Fruit fly (Drosophila melanogaster) whole organism, embryonic: ENCODE measurements around the gene CG10581.
A peak's percentile ranks its signal among the peaks of the same experiment; 100 is the strongest.

Experiments used
- ATbp ChIP-seq: fragments of 200-800 bp; sonication (Bioruptor generic); optimal IDR thresholded peaks from 2 replicates; lab custom pipeline; 2017; ENCODE audit warnings: missing biosample characterization, mild to moderate bottlenecking, missing genetic modification characterization, missing genetic modification reagents
- Adf1 ChIP-seq: fragments of 200-800 bp; sonication (Bioruptor generic); IDR thresholded peaks from 2 replicates; pipeline ENCODE4 v1.3.6; 2022; ENCODE audit warnings: missing biosample characterization, missing genetic modification characterization
- Awh ChIP-seq: fragments of 200-800 bp; sonication (Bioruptor generic); IDR thresholded peaks from 2 replicates; pipeline ENCODE4, ENCODE4 v1.3.6; 2022; ENCODE audit warnings: missing biosample characterization, missing genetic modification characterization
- CG11504 ChIP-seq: fragments of 200-800 bp; sonication (Bioruptor generic); optimal IDR thresholded peaks from 3 replicates; lab custom pipeline; 2019; ENCODE audit warnings: missing biosample characterization, mild to moderate bottlenecking, missing genetic modification characterization, moderate library complexity
- CG13123 ChIP-seq: fragments of 200-800 bp; sonication (Bioruptor generic); optimal IDR thresholded peaks from 2 replicates; lab custom pipeline; 2016; ENCODE audit warnings: missing biosample characterization, missing genetic modification characterization
- CG13894 ChIP-seq: fragments of 200-800 bp; sonication (Bioruptor generic); optimal IDR thresholded peaks from 3 replicates; lab custom pipeline; 2018; ENCODE audit warnings: missing biosample characterization, mild to moderate bottlenecking, missing genetic modification characterization, moderate library complexity
- CG14014 ChIP-seq: fragments of 200-800 bp; sonication (Bioruptor generic); IDR thresholded peaks from 2 replicates; pipeline ENCODE4 v1.3.6; 2022; ENCODE audit warnings: missing biosample characterization, missing genetic modification characterization
- CG15269 ChIP-seq: fragments of 200-800 bp; sonication (Bioruptor generic); optimal IDR thresholded peaks from 2 replicates; lab custom pipeline; 2018; ENCODE audit warnings: missing biosample characterization, mild to moderate bottlenecking, missing genetic modification characterization, moderate library complexity
- CG17802 ChIP-seq: fragments of 200-800 bp; sonication (Bioruptor generic); optimal IDR thresholded peaks from 2 replicates; lab custom pipeline; 2018; ENCODE audit warnings: missing biosample characterization, mild to moderate bottlenecking, missing genetic modification characterization, moderate library complexity
- CG18599 ChIP-seq: fragments of 200-800 bp; sonication (Bioruptor generic); optimal IDR thresholded peaks from 3 replicates; lab custom pipeline; 2017; ENCODE audit warnings: missing biosample characterization, missing genetic modification characterization, mild to moderate bottlenecking, moderate library complexity, missing genetic modification reagents
- CG3995 ChIP-seq: fragments of 200-800 bp; sonication (Bioruptor generic); optimal IDR thresholded peaks from 3 replicates; lab custom pipeline; 2016; ENCODE audit warnings: missing biosample characterization, missing genetic modification characterization
- CG4360 ChIP-seq: fragments of 200-800 bp; sonication (Bioruptor generic); IDR thresholded peaks from 2 replicates; pipeline ENCODE4 v1.3.6; 2022; ENCODE audit warnings: missing biosample characterization, missing genetic modification characterization
- CG6175 ChIP-seq: fragments of 200-800 bp; sonication (Bioruptor generic); IDR thresholded peaks from 3 replicates; pipeline ENCODE4 v1.3.6; 2022; ENCODE audit warnings: missing biosample characterization, missing genetic modification characterization
- CG6854 ChIP-seq: fragments of 200-800 bp; sonication (Bioruptor generic); optimal IDR thresholded peaks from 3 replicates; lab custom pipeline; 2017; ENCODE audit warnings: missing biosample characterization, mild to moderate bottlenecking, missing genetic modification characterization
- CG8388 ChIP-seq: fragments of 200-800 bp; sonication (Bioruptor generic); optimal IDR thresholded peaks from 2 replicates; lab custom pipeline; 2019; ENCODE audit warnings: missing biosample characterization, mild to moderate bottlenecking, missing genetic modification characterization, moderate library complexity
- CG8478 ChIP-seq: fragments of >200 bp; optimal IDR thresholded peaks from 2 replicates; lab custom pipeline; 2018
- CTCF ChIP-seq: fragments of 200-800 bp; sonication (Bioruptor generic); optimal IDR thresholded peaks from 2 replicates; lab custom pipeline; 2017; ENCODE audit warnings: missing biosample characterization, mild to moderate bottlenecking, missing genetic modification characterization, moderate library complexity
- Camta ChIP-seq: fragments of 200-800 bp; sonication (Bioruptor generic); optimal IDR thresholded peaks from 2 replicates; lab custom pipeline; 2016; ENCODE audit warnings: missing biosample characterization, missing genetic modification characterization
- Dp ChIP-seq: fragments of 200-800 bp; sonication (Bioruptor generic); optimal IDR thresholded peaks from 2 replicates; lab custom pipeline; 2018; ENCODE audit warnings: missing biosample characterization, mild to moderate bottlenecking, missing genetic modification characterization, moderate library complexity
- Ets97D ChIP-seq: fragments of 200-800 bp; sonication (Bioruptor generic); optimal IDR thresholded peaks from 3 replicates; lab custom pipeline; 2016; ENCODE audit warnings: missing biosample characterization, missing genetic modification characterization
- Fer1 ChIP-seq: fragments of 200-800 bp; sonication (Bioruptor generic); optimal IDR thresholded peaks from 2 replicates; lab custom pipeline; 2017; ENCODE audit warnings: missing biosample characterization, mild to moderate bottlenecking, missing genetic modification characterization
- HLH54F ChIP-seq: fragments of 200-800 bp; sonication (Bioruptor generic); optimal IDR thresholded peaks from 3 replicates; lab custom pipeline; 2016; ENCODE audit warnings: missing biosample characterization, missing genetic modification characterization
- Hr78 ChIP-seq, 2 experiments: fragments of 200-800 bp in 1 of 2; fragments of >200 bp in 1 of 2; sonication (Bioruptor generic) in 1 of 2; optimal IDR thresholded peaks; 2 replicates each; lab custom pipeline; 2017 to 2019; ENCODE audit warnings: missing biosample characterization in 2 of 2, missing genetic modification characterization in 2 of 2, mild to moderate bottlenecking in 1 of 2, moderate library complexity in 1 of 2
- MBD-R2 ChIP-seq: fragments of 200-800 bp; sonication (Bioruptor generic); IDR thresholded peaks from 2 replicates; pipeline ENCODE4 v1.3.6; 2022; ENCODE audit warnings: missing biosample characterization, missing genetic modification characterization
- Med ChIP-seq: fragments of 200-800 bp; sonication (Bioruptor generic); peaks from one replicate; lab custom pipeline; 2016; ENCODE audit warnings: missing biosample characterization, missing genetic modification characterization, mild to moderate bottlenecking, inconsistent platforms, moderate library complexity
- Nf-YC ChIP-seq: fragments of 200-800 bp; optimal IDR thresholded peaks from 3 replicates; lab custom pipeline; 2019; ENCODE audit warnings: missing biosample characterization, mild to moderate bottlenecking, missing genetic modification characterization, moderate library complexity
- PHDP ChIP-seq: fragments of 200-800 bp; sonication (Bioruptor generic); optimal IDR thresholded peaks from 3 replicates; lab custom pipeline; 2018; ENCODE audit warnings: missing biosample characterization, mild to moderate bottlenecking, missing genetic modification characterization, moderate library complexity
- Poxn ChIP-seq: fragments of 200-800 bp; sonication (Bioruptor generic); IDR thresholded peaks from 2 replicates; pipeline ENCODE4 v1.3.6; 2022; ENCODE audit warnings: missing biosample characterization, missing genetic modification characterization
- Rfx ChIP-seq: fragments of 200-800 bp; sonication (Bioruptor generic); IDR thresholded peaks from 2 replicates; pipeline ENCODE4 v1.3.6; 2022; ENCODE audit warnings: missing biosample characterization, missing genetic modification characterization
- Sin3A ChIP-seq: fragments of >200 bp; optimal IDR thresholded peaks from 2 replicates; lab custom pipeline; 2018
- Sox100B ChIP-seq: fragments of 200-800 bp; sonication (Bioruptor generic); optimal IDR thresholded peaks from 3 replicates; lab custom pipeline; 2018; ENCODE audit warnings: missing biosample characterization, mild to moderate bottlenecking, missing genetic modification characterization
- Trl ChIP-seq, 3 experiments: fragments of >200 bp in 2 of 3; fragments of 200-800 bp in 1 of 3; sonication (Bioruptor generic) in 1 of 3; optimal IDR thresholded peaks; 2 replicates in 1 of 3; 3 replicates in 2 of 3; lab custom pipeline; 2016 to 2017; ENCODE audit warnings: missing biosample characterization in 1 of 3, missing genetic modification characterization in 1 of 3
- Xrp1 ChIP-seq: fragments of 200-800 bp; sonication (Bioruptor generic); IDR thresholded peaks from 2 replicates; pipeline ENCODE4 v1.3.6; 2022; ENCODE audit warnings: missing biosample characterization, missing genetic modification characterization
- abd-A ChIP-seq: fragments of 200-800 bp; sonication (Bioruptor generic); optimal IDR thresholded peaks from 3 replicates; lab custom pipeline; 2019; ENCODE audit warnings: missing biosample characterization, mild to moderate bottlenecking, missing genetic modification characterization, moderate library complexity
- amos ChIP-seq: fragments of 200-800 bp; sonication (Bioruptor generic); IDR thresholded peaks from 2 replicates; pipeline ENCODE4 v1.3.6; 2022; ENCODE audit warnings: missing biosample characterization, missing genetic modification characterization; ENCODE audit not compliant: partially characterized antibody
- chif ChIP-seq, 2 experiments: fragments of 200-800 bp; sonication (Bioruptor generic); optimal IDR thresholded peaks; 3 replicates each; lab custom pipeline; 2016; ENCODE audit warnings: missing biosample characterization in 2 of 2, missing genetic modification characterization in 2 of 2
- ci ChIP-seq: fragments of 200-800 bp; sonication (Bioruptor generic); IDR thresholded peaks from 3 replicates; pipeline ENCODE4 v1.3.6; 2022; ENCODE audit warnings: missing biosample characterization, missing genetic modification characterization
- crol ChIP-seq: fragments of 200-800 bp; sonication (Bioruptor generic); IDR thresholded peaks from 2 replicates; pipeline ENCODE4 v1.3.6; 2022; ENCODE audit warnings: missing biosample characterization, missing genetic modification characterization
- crp ChIP-seq, 2 experiments: fragments of 200-800 bp; sonication (Bioruptor generic); optimal IDR thresholded peaks; 2 replicates in 1 of 2; 3 replicates in 1 of 2; lab custom pipeline; 2017; ENCODE audit warnings: missing biosample characterization in 2 of 2, missing genetic modification characterization in 2 of 2, mild to moderate bottlenecking in 1 of 2, moderate library complexity in 1 of 2
- dmrt99B ChIP-seq: fragments of 200-800 bp; sonication (Bioruptor generic); optimal IDR thresholded peaks from 2 replicates; lab custom pipeline; 2018; ENCODE audit warnings: missing biosample characterization, mild to moderate bottlenecking, missing genetic modification characterization, moderate library complexity
- gcm2 ChIP-seq: fragments of 200-800 bp; sonication (Bioruptor generic); optimal IDR thresholded peaks from 2 replicates; lab custom pipeline; 2016; ENCODE audit warnings: missing biosample characterization, missing genetic modification characterization
- grau ChIP-seq: fragments of 200-800 bp; optimal IDR thresholded peaks from 3 replicates; lab custom pipeline; 2019; ENCODE audit warnings: missing biosample characterization, mild to moderate bottlenecking, missing genetic modification characterization, moderate library complexity
- hbn ChIP-seq: fragments of 200-800 bp; sonication (Bioruptor generic); IDR thresholded peaks from 2 replicates; pipeline ENCODE4 v1.3.6; 2022; ENCODE audit warnings: missing biosample characterization, missing genetic modification characterization; ENCODE audit not compliant: partially characterized antibody
- kni ChIP-seq: fragments of 200-800 bp; sonication (Bioruptor generic); optimal IDR thresholded peaks from 3 replicates; lab custom pipeline; 2017; ENCODE audit warnings: mild to moderate bottlenecking, missing biosample characterization, missing genetic modification reagents, missing genetic modification characterization
- lab ChIP-seq: fragments of 200-800 bp; sonication (Bioruptor generic); optimal IDR thresholded peaks from 3 replicates; lab custom pipeline; 2017; ENCODE audit warnings: missing biosample characterization, missing genetic modification characterization, mild to moderate bottlenecking, moderate library complexity, missing genetic modification reagents
- mld ChIP-seq: fragments of 200-800 bp; sonication (Bioruptor generic); IDR thresholded peaks from 3 replicates; pipeline ENCODE4 v1.3.6; 2022; ENCODE audit warnings: missing biosample characterization, missing genetic modification characterization; ENCODE audit not compliant: partially characterized antibody
- otp ChIP-seq: fragments of 200-800 bp; sonication (Bioruptor generic); IDR thresholded peaks from 3 replicates; pipeline ENCODE4, ENCODE4 v1.3.6; 2022; ENCODE audit warnings: missing biosample characterization, missing genetic modification characterization
- p53 ChIP-seq: fragments of 200-800 bp; sonication (Bioruptor generic); optimal IDR thresholded peaks from 2 replicates; lab custom pipeline; 2016; ENCODE audit warnings: missing biosample characterization, missing genetic modification characterization
- psq ChIP-seq: fragments of 200-800 bp; sonication (Bioruptor generic); optimal IDR thresholded peaks from 2 replicates; lab custom pipeline; 2017; ENCODE audit warnings: missing biosample characterization, missing genetic modification characterization
- sens ChIP-seq: fragments of 200-800 bp; sonication (Bioruptor generic); peaks from one replicate; lab custom pipeline; 2016; ENCODE audit warnings: missing biosample characterization, missing genetic modification characterization
- shn ChIP-seq: fragments of 200-800 bp; sonication (Bioruptor generic); optimal IDR thresholded peaks from 3 replicates; lab custom pipeline; 2016; ENCODE audit warnings: missing biosample characterization, missing genetic modification characterization

CG10581 gene

DNA sequence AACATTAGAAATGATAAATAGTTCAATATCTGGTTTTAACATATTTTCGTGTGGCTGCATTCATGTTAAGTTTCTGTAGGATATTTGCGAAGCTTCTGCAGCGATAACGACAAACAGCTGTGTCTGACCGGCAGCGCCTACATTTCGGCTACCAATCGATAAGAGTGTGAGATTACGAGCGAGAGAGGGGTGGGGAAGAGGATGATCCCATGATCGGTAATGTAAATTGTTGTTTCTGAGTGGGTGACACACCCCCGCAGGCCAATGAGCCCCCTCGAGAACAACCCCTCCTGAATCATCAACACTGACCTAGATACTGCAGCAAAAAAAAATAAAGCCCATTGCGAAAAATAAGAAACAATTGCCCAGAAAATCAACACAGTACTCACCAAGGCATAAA lies 9.4 kb downstream of the CG10581 start:
- TF ChIP-seq Med (GFP tag; lab: Kevin White, UChicago) (peak; percentile 47), Xrp1 (0 out of 2 replicates have a peak, but pooled peaks have one; percentile 6), lab (GFP tag; lab: Kevin White, UChicago) (peak; percentile 26), crp (GFP tag; optimal IDR thresholded peaks at IDR 0.05; lab: Kevin White, UChicago) (peak in 1 of 2 experiments; percentile 1), Fer1 (no peak), amos (GFP tag; lab: Robert Waterston, UW) (no peak), CG11504 (tag; lab: Kevin White, UChicago) (no peak), crol (GFP tag; lab: Robert Waterston, UW) (peak; percentile 75), mld (GFP tag; lab: Robert Waterston, UW) (peak; percentile 13; the same call in 1 of the 3 replicates)

- TF ChIP-seq shn (GFP tag; lab: Kevin White, UChicago) (no peak), CG13894 (peak; percentile 83), Sin3A (lab: Kevin White, UChicago) (no peak), MBD-R2 (GFP tag; lab: Robert Waterston, UW) (no peak), ATbp (GFP tag; lab: Kevin White, UChicago) (no peak), CG8478 (lab: Kevin White, UChicago) (no peak), CG15269 (no peak), Nf-YC (tag; lab: Kevin White, UChicago) (no peak), Awh (peak; percentile 49; the same call in 1 of the 2 replicates), CG3995 (GFP tag; lab: Kevin White, UChicago) (peak; percentile 62), CG14014 (no peak), dmrt99B (tag; lab: Kevin White, UChicago) (no peak), Hr78 (GFP tag; optimal IDR thresholded peaks at IDR 0.05; lab: Kevin White, UChicago) (no peak), Camta (no peak), CG17802 (tag; lab: Kevin White, UChicago) (no peak), CG6175 (GFP tag; lab: Robert Waterston, UW) (peak; percentile 59; the same call in 1 of the 3 replicates), Ets97D (no peak), Rfx (no peak), kni (GFP tag; lab: Kevin White, UChicago) (no peak), CG13123 (no peak), otp (no peak), p53 (no peak), HLH54F (GFP tag; lab: Kevin White, UChicago) (no peak), grau (tag; lab: Kevin White, UChicago) (peak; percentile 72), gcm2 (GFP tag; lab: Kevin White, UChicago) (no peak)
Observed at dm6 chr3L:21023795-21024194, 10.2 kb downstream of the CG10581 start.

DNA sequence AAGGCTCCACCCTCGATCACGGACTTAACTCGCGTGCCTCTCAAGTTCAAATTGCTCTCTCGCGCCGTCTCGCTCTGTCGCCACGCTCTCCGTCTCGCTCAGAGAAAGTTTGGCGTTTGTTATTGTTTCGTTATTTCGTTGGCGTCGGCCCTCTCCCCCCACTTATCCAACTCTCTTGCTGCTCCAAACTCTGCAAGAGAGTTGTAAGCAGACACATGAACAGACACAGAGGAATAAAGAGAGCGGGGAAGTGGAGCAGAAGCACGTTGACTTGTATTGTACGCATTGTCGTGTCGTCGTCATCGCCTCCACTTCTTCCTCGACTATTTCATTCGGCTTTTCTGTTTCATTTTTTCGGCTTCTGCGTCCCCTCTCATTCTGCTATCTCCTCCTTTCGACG lies 10.6 kb downstream of the CG10581 start:
- TF ChIP-seq CG18599 (GFP tag; lab: Kevin White, UChicago) (no peak), CG8388 (GFP tag; lab: Kevin White, UChicago) (no peak), Trl (optimal IDR thresholded peaks at IDR 0.05; lab: Kevin White, UChicago) (peak; percentile 90 to 92), Trl (GFP tag; optimal IDR thresholded peaks at IDR 0.05; lab: Kevin White, UChicago) (no peak), CTCF (GFP tag; lab: Kevin White, UChicago) (no peak), chif (GFP tag; optimal IDR thresholded peaks at IDR 0.05; lab: Kevin White, UChicago) (no peak), Dp (no peak), sens (peak; percentile 41), crol (GFP tag; lab: Robert Waterston, UW) (peak; percentile 96), psq (GFP tag; lab: Kevin White, UChicago) (peak; percentile 74), Poxn (GFP tag; lab: Robert Waterston, UW) (no peak), abd-A (tag; lab: Kevin White, UChicago) (peak; percentile 10), Adf1 (GFP tag; lab: Robert Waterston, UW) (peak; percentile 22; the same call in 1 of the 2 replicates), Sox100B (no peak), CG4360 (0 out of 2 replicates have a peak, but pooled peaks have one; percentile 18), hbn (GFP tag; lab: Robert Waterston, UW) (peak; percentile 22; the same call in 1 of the 2 replicates), PHDP (tag; lab: Kevin White, UChicago) (no peak), ci (GFP tag; lab: Robert Waterston, UW) (peak; percentile 50; the same call in 1 of the 3 replicates), CG6854 (GFP tag; lab: Kevin White, UChicago) (peak; percentile 20)
